Worm (Caenorhabditis elegans) whole organism, L3 larva: ENCODE data around the gene fbxb-15.
"Not testable (repeated sequence)": the region's sequence is repeated elsewhere in the genome, so short reads cannot be mapped to it uniquely, and the experiment has no call there.

Experiments
- ceh-28 ChIP-seq: fragments of 150-350 bp; optimal IDR thresholded peaks from 2 replicates; lab custom pipeline; 2014; ENCODE audit warnings: missing biosample characterization, missing genetic modification reagents, missing genetic modification characterization
- egl-5 ChIP-seq: fragments of 150-350 bp; optimal IDR thresholded peaks from 2 replicates; lab custom pipeline; 2017; ENCODE audit warnings: missing biosample characterization, missing genetic modification reagents, missing genetic modification characterization, inconsistent platforms
- elt-1 ChIP-seq: fragments of 150-350 bp; optimal IDR thresholded peaks from 2 replicates; lab custom pipeline; 2014; ENCODE audit warnings: missing biosample characterization, missing genetic modification characterization
- elt-3 ChIP-seq, 3 experiments: fragments of 150-350 bp in 1 of 3; sonication (generic microtip) in 2 of 3; optimal IDR thresholded peaks; 2 replicates in 2 of 3; 4 replicates in 1 of 3; lab custom pipeline; 2014 to 2017; ENCODE audit warnings: missing biosample characterization in 3 of 3, missing genetic modification characterization in 3 of 3
- lsy-12 ChIP-seq: sonication (generic microtip); optimal IDR thresholded peaks from 2 replicates; lab custom pipeline; 2016; ENCODE audit warnings: mild to moderate bottlenecking, missing genetic modification characterization, missing compliant biosample characterization
- nhr-12 ChIP-seq: fragments of 150-350 bp; optimal IDR thresholded peaks from 2 replicates; lab custom pipeline; 2014; ENCODE audit warnings: missing biosample characterization, missing genetic modification characterization
- skn-1 ChIP-seq: fragments of 150-350 bp; optimal IDR thresholded peaks from 2 replicates; lab custom pipeline; 2014; ENCODE audit warnings: missing biosample characterization, missing genetic modification characterization
- snpc-4 ChIP-seq: fragments of 150-350 bp; optimal IDR thresholded peaks from 2 replicates; lab custom pipeline; 2014; ENCODE audit warnings: missing biosample characterization, missing genetic modification characterization
- unc-62 ChIP-seq: fragments of 150-350 bp; sonication (generic microtip); optimal IDR thresholded peaks from 4 replicates; lab custom pipeline; 2014; ENCODE audit warnings: missing biosample characterization, missing genetic modification reagents, missing genetic modification characterization
- ztf-11 ChIP-seq: fragments of 150-350 bp; optimal IDR thresholded peaks from 2 replicates; lab custom pipeline; 2014; ENCODE audit warnings: missing biosample characterization, missing genetic modification characterization

DNA sequence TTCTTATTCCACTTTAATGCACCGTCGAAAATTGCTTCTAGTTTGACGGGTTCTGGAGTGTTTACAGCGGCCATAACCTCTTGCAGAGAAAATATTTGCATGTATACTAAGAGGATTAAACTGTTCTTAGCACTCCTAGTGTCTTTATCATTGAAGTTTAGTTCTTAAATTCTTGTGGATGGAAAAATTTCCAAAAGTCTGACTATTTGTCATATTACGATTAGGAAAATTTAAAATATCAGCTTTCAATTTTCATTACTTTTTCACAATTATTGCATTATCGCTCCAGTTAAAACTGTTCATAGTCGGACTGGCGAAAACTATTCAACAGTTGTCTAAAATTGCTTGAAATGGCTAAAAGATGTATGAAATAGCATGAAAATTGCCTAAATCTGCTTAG lies 7.6 kb upstream of the fbxb-15 start, which contains the start of gene ZC204.13:
- not testable (repeated sequence) for TF ChIP-seq elt-1 (tag; lab: Kevin White, UChicago); elt-3 (tag; optimal IDR thresholded peaks at IDR 0.05; lab: Kevin White, UChicago); nhr-12 (tag; lab: Kevin White, UChicago); snpc-4; lsy-12 (tag; lab: Kevin White, UChicago); ztf-11 (tag; lab: Kevin White, UChicago); ceh-28 (tag; lab: Kevin White, UChicago); unc-62 (GFP tag; lab: Kevin White, UChicago); skn-1 (tag; lab: Kevin White, UChicago); egl-5 (tag; lab: Kevin White, UChicago)
